Worm (Caenorhabditis elegans) whole organism, late embryonic: ENCODE results near the gene T09F5.20.

ENCODE experiments used
- F13H6.1 ChIP-seq: sonication (generic microtip); optimal IDR thresholded peaks from 2 replicates; lab custom pipeline; 2016; ENCODE audit warnings: missing genetic modification characterization, missing compliant biosample characterization
- K02D7.2 ChIP-seq: sonication (generic microtip); optimal IDR thresholded peaks from 2 replicates; lab custom pipeline; 2017; ENCODE audit warnings: mild to moderate bottlenecking, missing genetic modification characterization, missing compliant biosample characterization
- K09A11.1 ChIP-seq: sonication (generic microtip); optimal IDR thresholded peaks from 2 replicates; lab custom pipeline; 2017; ENCODE audit warnings: antibody characterized with exemption, mild to moderate bottlenecking, missing genetic modification characterization, missing compliant biosample characterization; ENCODE audit not compliant: insufficient read depth
- T23F11.4 ChIP-seq: fragments of 200-800 bp; sonication (Bioruptor generic); optimal IDR thresholded peaks from 2 replicates; lab custom pipeline; 2018; ENCODE audit warnings: mild to moderate bottlenecking, missing genetic modification characterization, missing compliant biosample characterization
- Y22D7AL.16 ChIP-seq: sonication (generic microtip); optimal IDR thresholded peaks from 2 replicates; lab custom pipeline; 2016; ENCODE audit warnings: missing genetic modification characterization, missing compliant biosample characterization
- ama-1 ChIP-seq: fragments of 150-350 bp; optimal IDR thresholded peaks from 2 replicates; lab custom pipeline; 2014
- ceh-14 ChIP-seq: sonication (generic microtip); optimal IDR thresholded peaks from 2 replicates; lab custom pipeline; 2016; ENCODE audit warnings: missing genotype, missing genetic modification characterization, missing compliant biosample characterization
- ceh-18 ChIP-seq: sonication (generic microtip); optimal IDR thresholded peaks from 2 replicates; lab custom pipeline; 2016; ENCODE audit warnings: missing genetic modification characterization, missing compliant biosample characterization
- ceh-19 ChIP-seq: fragments of 200-800 bp; sonication (Bioruptor generic); optimal IDR thresholded peaks from 2 replicates; lab custom pipeline; 2018; ENCODE audit warnings: mild to moderate bottlenecking, missing genetic modification characterization, missing compliant biosample characterization
- ceh-2 ChIP-seq: sonication (generic microtip); optimal IDR thresholded peaks from 2 replicates; lab custom pipeline; 2016; ENCODE audit warnings: missing genotype, missing genetic modification characterization, missing compliant biosample characterization
- ceh-22 ChIP-seq: sonication (generic microtip); optimal IDR thresholded peaks from 2 replicates; lab custom pipeline; 2017; ENCODE audit warnings: missing biosample characterization, missing genetic modification characterization
- ceh-30 ChIP-seq: fragments of 150-350 bp; optimal IDR thresholded peaks from 2 replicates; lab custom pipeline; 2014; ENCODE audit warnings: missing biosample characterization, missing genetic modification characterization
- ceh-31 ChIP-seq: sonication (generic microtip); optimal IDR thresholded peaks from 2 replicates; lab custom pipeline; 2016; ENCODE audit warnings: missing genetic modification characterization, missing compliant biosample characterization
- ceh-34 ChIP-seq: sonication (generic microtip); optimal IDR thresholded peaks from 2 replicates; lab custom pipeline; 2016; ENCODE audit warnings: mild to moderate bottlenecking, missing genetic modification characterization, missing compliant biosample characterization
- ceh-45 ChIP-seq: fragments of 200-800 bp; sonication (Bioruptor generic); IDR thresholded peaks from 2 replicates; pipeline ENCODE4 v1.3.6; 2022; ENCODE audit warnings: missing genetic modification reagents, missing genetic modification characterization, missing compliant biosample characterization
- ceh-48 ChIP-seq: sonication (generic microtip); optimal IDR thresholded peaks from 2 replicates; lab custom pipeline; 2016; ENCODE audit warnings: missing genetic modification characterization, inconsistent platforms, missing compliant biosample characterization
- ceh-6 ChIP-seq: fragments of 200-800 bp; sonication (Bioruptor generic); optimal IDR thresholded peaks from 2 replicates; lab custom pipeline; 2018; ENCODE audit warnings: mild to moderate bottlenecking, missing genetic modification characterization, missing compliant biosample characterization
- ceh-9 ChIP-seq: sonication (generic microtip); optimal IDR thresholded peaks from 2 replicates; lab custom pipeline; 2016; ENCODE audit warnings: mild to moderate bottlenecking, missing genetic modification characterization, inconsistent platforms, missing compliant biosample characterization
- che-1 ChIP-seq: sonication (generic microtip); optimal IDR thresholded peaks from 2 replicates; lab custom pipeline; 2016; ENCODE audit warnings: mild to moderate bottlenecking, missing genetic modification characterization, missing compliant biosample characterization
- dmd-4 ChIP-seq: sonication (generic microtip); optimal IDR thresholded peaks from 2 replicates; lab custom pipeline; 2016; ENCODE audit warnings: borderline replicate concordance, missing genetic modification characterization, missing compliant biosample characterization
- dve-1 ChIP-seq: sonication (generic microtip); optimal IDR thresholded peaks from 2 replicates; lab custom pipeline; 2017; ENCODE audit warnings: antibody characterized with exemption, mild to moderate bottlenecking, missing genetic modification characterization, missing compliant biosample characterization
- elt-4 ChIP-seq: sonication (generic microtip); optimal IDR thresholded peaks from 2 replicates; lab custom pipeline; 2016; ENCODE audit warnings: missing genetic modification characterization, missing compliant biosample characterization
- ets-4 ChIP-seq: sonication (generic microtip); optimal IDR thresholded peaks from 2 replicates; lab custom pipeline; 2016; ENCODE audit warnings: missing genetic modification characterization, missing compliant biosample characterization
- eyg-1 ChIP-seq: sonication (generic microtip); optimal IDR thresholded peaks from 2 replicates; lab custom pipeline; 2016; ENCODE audit warnings: missing genotype, missing genetic modification characterization, missing compliant biosample characterization
- fkh-10 ChIP-seq: fragments of 150-350 bp; optimal IDR thresholded peaks from 2 replicates; lab custom pipeline; 2014; ENCODE audit warnings: missing biosample characterization, missing genetic modification reagents, missing genetic modification characterization
- fkh-6 ChIP-seq: sonication (generic microtip); optimal IDR thresholded peaks from 2 replicates; lab custom pipeline; 2016; ENCODE audit warnings: missing genetic modification characterization, missing compliant biosample characterization
- gmeb-2 ChIP-seq: sonication (generic microtip); optimal IDR thresholded peaks from 2 replicates; lab custom pipeline; 2016; ENCODE audit warnings: missing genetic modification characterization, inconsistent platforms, missing compliant biosample characterization
- hlh-30 ChIP-seq: sonication (generic microtip); optimal IDR thresholded peaks from 2 replicates; lab custom pipeline; 2017; ENCODE audit warnings: antibody characterized with exemption, missing genetic modification characterization, missing compliant biosample characterization; ENCODE audit not compliant: insufficient read depth
- hlh-6 ChIP-seq: sonication (generic microtip); optimal IDR thresholded peaks from 2 replicates; lab custom pipeline; 2016; ENCODE audit warnings: missing genotype, missing genetic modification characterization, missing compliant biosample characterization
- hlh-8 ChIP-seq: sonication (generic microtip); optimal IDR thresholded peaks from 2 replicates; lab custom pipeline; 2016; ENCODE audit warnings: missing genotype, missing genetic modification characterization, missing compliant biosample characterization
- lim-6 ChIP-seq: sonication (generic microtip); optimal IDR thresholded peaks from 2 replicates; lab custom pipeline; 2016; ENCODE audit warnings: missing genetic modification characterization, missing compliant biosample characterization
- lin-11 ChIP-seq: fragments of 200-800 bp; sonication (Bioruptor generic); optimal IDR thresholded peaks from 2 replicates; lab custom pipeline; 2018; ENCODE audit warnings: mild to moderate bottlenecking, missing genetic modification characterization, missing compliant biosample characterization
- madf-2 ChIP-seq: sonication (generic microtip); optimal IDR thresholded peaks from 2 replicates; lab custom pipeline; 2017; ENCODE audit warnings: missing genetic modification characterization, missing compliant biosample characterization
- nfya-1 ChIP-seq: sonication (generic microtip); optimal IDR thresholded peaks from 2 replicates; lab custom pipeline; 2017; ENCODE audit warnings: missing genetic modification characterization, mild to moderate bottlenecking, missing compliant biosample characterization, antibody characterized with exemption, moderate library complexity
- nhr-11 ChIP-seq: fragments of 150-350 bp; optimal IDR thresholded peaks from 2 replicates; lab custom pipeline; 2014; ENCODE audit warnings: missing biosample characterization, missing genetic modification characterization
- nhr-232 ChIP-seq: sonication (generic microtip); optimal IDR thresholded peaks from 2 replicates; lab custom pipeline; 2016; ENCODE audit warnings: missing genetic modification characterization, missing compliant biosample characterization
- npax-4 ChIP-seq: sonication (generic microtip); optimal IDR thresholded peaks from 2 replicates; lab custom pipeline; 2016; ENCODE audit warnings: missing genetic modification characterization, missing compliant biosample characterization
- odd-2 ChIP-seq: sonication (generic microtip); optimal IDR thresholded peaks from 2 replicates; lab custom pipeline; 2017; ENCODE audit warnings: antibody characterized with exemption, mild to moderate bottlenecking, missing genetic modification characterization, missing compliant biosample characterization
- pat-9 ChIP-seq: fragments of 200-800 bp; sonication (Bioruptor generic); optimal IDR thresholded peaks from 2 replicates; lab custom pipeline; 2018; ENCODE audit warnings: mild to moderate bottlenecking, missing genetic modification characterization, moderate library complexity, missing compliant biosample characterization
- pax-1 ChIP-seq: fragments of 150-350 bp; optimal IDR thresholded peaks from 2 replicates; lab custom pipeline; 2014; ENCODE audit warnings: missing biosample characterization, missing genetic modification characterization
- pha-4 ChIP-seq: fragments of 150-350 bp; optimal IDR thresholded peaks from 2 replicates; lab custom pipeline; 2018; ENCODE audit warnings: missing biosample characterization, missing genetic modification reagents, missing genetic modification characterization
- pqm-1 ChIP-seq: sonication (generic microtip); optimal IDR thresholded peaks from 2 replicates; lab custom pipeline; 2016; ENCODE audit warnings: missing genetic modification characterization, missing compliant biosample characterization
- pros-1 ChIP-seq: fragments of 150-350 bp; optimal IDR thresholded peaks from 2 replicates; lab custom pipeline; 2014; ENCODE audit warnings: missing biosample characterization, missing genetic modification reagents, missing genetic modification characterization
- rnt-1 ChIP-seq: sonication (generic microtip); optimal IDR thresholded peaks from 2 replicates; lab custom pipeline; 2016; ENCODE audit warnings: missing genetic modification characterization, missing compliant biosample characterization
- sox-2 ChIP-seq: fragments of 200-800 bp; sonication (Bioruptor generic); IDR thresholded peaks from 2 replicates; pipeline ENCODE4 v1.3.6; 2022; ENCODE audit warnings: missing genetic modification reagents, missing genetic modification characterization, missing compliant biosample characterization
- sox-4 ChIP-seq: sonication (generic microtip); optimal IDR thresholded peaks from 2 replicates; lab custom pipeline; 2017; ENCODE audit warnings: mild to moderate bottlenecking, missing genetic modification characterization, inconsistent platforms, missing compliant biosample characterization
- syd-9 ChIP-seq: sonication (generic microtip); optimal IDR thresholded peaks from 2 replicates; lab custom pipeline; 2016; ENCODE audit warnings: mild to moderate bottlenecking, missing genetic modification characterization, moderate library complexity, missing compliant biosample characterization
- tbx-2 ChIP-seq: sonication (generic microtip); optimal IDR thresholded peaks from 2 replicates; lab custom pipeline; 2016; ENCODE audit warnings: missing genetic modification characterization, missing compliant biosample characterization
- unc-3 ChIP-seq, 2 experiments: fragments of 200-800 bp in 1 of 2; sonication (Bioruptor generic) in 1 of 2; sonication (generic microtip) in 1 of 2; conservative IDR thresholded peaks in 1 of 2; optimal IDR thresholded peaks in 1 of 2; 2 replicates each; pipeline versions ENCODE4 v1.3.6 to Lab custom; 2016 to 2022; ENCODE audit warnings: missing compliant biosample characterization in 2 of 2, missing genetic modification characterization in 2 of 2, missing genetic modification reagents in 1 of 2
- unc-42 ChIP-seq: sonication (generic microtip); optimal IDR thresholded peaks from 2 replicates; lab custom pipeline; 2016; ENCODE audit warnings: missing genotype, missing genetic modification characterization, missing compliant biosample characterization
- unc-55 ChIP-seq: sonication (generic microtip); optimal IDR thresholded peaks from 2 replicates; lab custom pipeline; 2017; ENCODE audit warnings: missing biosample characterization, missing genetic modification reagents, missing genetic modification characterization
- unc-86 ChIP-seq: sonication (generic microtip); optimal IDR thresholded peaks from 2 replicates; lab custom pipeline; 2016; ENCODE audit warnings: missing genetic modification characterization, missing compliant biosample characterization
- zip-5 ChIP-seq: sonication (generic microtip); optimal IDR thresholded peaks from 2 replicates; lab custom pipeline; 2016; ENCODE audit warnings: missing genetic modification characterization, missing compliant biosample characterization
- ztf-16 ChIP-seq: sonication (generic microtip); optimal IDR thresholded peaks from 2 replicates; lab custom pipeline; 2017; ENCODE audit warnings: missing genetic modification characterization, missing compliant biosample characterization

The T09F5.20 gene

ce11 chrV:15136772-15137171 is 10.9 kb downstream of the T09F5.20 start, which contains the start of gene aipl-1:
TSS of gene aipl-1 (minus strand) at chrV:15136801.
- TF ChIP-seq ceh-9, result no peak
- no peak for TF ChIP-seq hlh-8 (tag; lab: Kevin White, UChicago)
- no peak for TF ChIP-seq sox-4 (tag; lab: Kevin White, UChicago)
- no peak for TF ChIP-seq sox-2 (GFP tag; lab: Robert Waterston, UW)
- TF ChIP-seq ceh-22 (tag; lab: Kevin White, UChicago), result no peak
- no peak for TF ChIP-seq dve-1
- peak; percentile 7 for TF ChIP-seq unc-55 (GFP tag; lab: Kevin White, UChicago)
- no peak for TF ChIP-seq ceh-45 (GFP tag; lab: Robert Waterston, UW)
- TF ChIP-seq pha-4, result no peak
- TF ChIP-seq unc-42 (tag; lab: Kevin White, UChicago), result peak; percentile 88
- TF ChIP-seq pros-1, result no peak
- no peak for TF ChIP-seq ceh-19
- TF ChIP-seq ceh-30 (tag; lab: Kevin White, UChicago), result no peak
- no peak for TF ChIP-seq npax-4 (tag; lab: Kevin White, UChicago)
- no peak for TF ChIP-seq fkh-10 (GFP tag; lab: Kevin White, UChicago)
- peak; percentile 63 for TF ChIP-seq ceh-14 (tag; lab: Kevin White, UChicago)
- TF ChIP-seq ets-4 (tag; lab: Kevin White, UChicago), result peak; percentile 24
- TF ChIP-seq K09A11.1 (tag; lab: Kevin White, UChicago), result no peak
- peak; percentile 47 for TF ChIP-seq rnt-1
- TF ChIP-seq lim-6 (tag; lab: Kevin White, UChicago), result peak; percentile 8
- TF ChIP-seq dmd-4 (tag; lab: Kevin White, UChicago), result no peak
- peak; percentile 11 for TF ChIP-seq zip-5 (tag; lab: Kevin White, UChicago)
- TF ChIP-seq ceh-18 (tag; lab: Kevin White, UChicago), result no peak
- TF ChIP-seq tbx-2 (tag; lab: Kevin White, UChicago), result peak; percentile 78
- TF ChIP-seq odd-2 (tag; lab: Kevin White, UChicago), result no peak
- no peak for TF ChIP-seq unc-86 (tag; lab: Kevin White, UChicago)
- TF ChIP-seq ceh-2, result peak; percentile 62
- no peak for TF ChIP-seq ceh-6 (GFP tag; lab: Kevin White, UChicago)
- TF ChIP-seq pat-9 (tag; lab: Kevin White, UChicago), result no peak
- no peak for TF ChIP-seq ceh-48 (tag; lab: Kevin White, UChicago)
- TF ChIP-seq unc-3 (GFP tag; conservative IDR thresholded peaks at IDR 0.05; lab: Robert Waterston, UW), result no peak
- peak; percentile 19 for TF ChIP-seq unc-3 (tag; optimal IDR thresholded peaks at IDR 0.05; lab: Kevin White, UChicago)
- TF ChIP-seq eyg-1, result no peak
- no peak for TF ChIP-seq che-1 (tag; lab: Kevin White, UChicago)
- TF ChIP-seq madf-2 (tag; lab: Kevin White, UChicago), result no peak
- no peak for TF ChIP-seq K02D7.2 (tag; lab: Kevin White, UChicago)
- no peak for TF ChIP-seq Y22D7AL.16 (tag; lab: Kevin White, UChicago)
- no peak for TF ChIP-seq lin-11 (tag; lab: Kevin White, UChicago)
- no peak for TF ChIP-seq fkh-6 (tag; lab: Kevin White, UChicago)
- TF ChIP-seq F13H6.1 (tag; lab: Kevin White, UChicago), result no peak
- no peak for TF ChIP-seq gmeb-2 (tag; lab: Kevin White, UChicago)
- TF ChIP-seq elt-4, result no peak
- TF ChIP-seq pax-1 (tag; lab: Kevin White, UChicago), result no peak
- TF ChIP-seq ceh-34 (tag; lab: Kevin White, UChicago), result peak; percentile 10
- no peak for TF ChIP-seq hlh-30
- no peak for TF ChIP-seq nhr-11 (tag; lab: Kevin White, UChicago)
- TF ChIP-seq ceh-31 (tag; lab: Kevin White, UChicago), result peak; percentile 91
- TF ChIP-seq pqm-1, result peak; percentile 41
- no peak for TF ChIP-seq ztf-16
- peak; percentile 35 for TF ChIP-seq nfya-1 (tag; lab: Kevin White, UChicago)
- TF ChIP-seq syd-9 (tag; lab: Kevin White, UChicago), result no peak
- no peak for TF ChIP-seq hlh-6 (tag; lab: Kevin White, UChicago)
- TF ChIP-seq nhr-232 (tag; lab: Kevin White, UChicago), result no peak
- no peak for TF ChIP-seq ama-1
- TF ChIP-seq T23F11.4, result no peak
